Fruit fly (Drosophila melanogaster): ENCODE measurements around the gene Vha13.

The Vha13 gene

dm6 chr3R:19682424-19682823 lies 38.2 kb upstream of the Vha13 start:
- TF ChIP-seq CG7271 (tag; optimal IDR thresholded peaks at IDR 0.05) (no peak), CG4854 (GFP tag; optimal IDR thresholded peaks at IDR 0.05) (no peak), CG8281 (tag; optimal IDR thresholded peaks at IDR 0.05) (peak; percentile 95), CG10321 (GFP tag; IDR thresholded peaks at IDR 0.05) (no peak), sug (tag; optimal IDR thresholded peaks at IDR 0.05) (no peak), da (GFP tag; optimal IDR thresholded peaks at IDR 0.05) (no peak)

DNA sequence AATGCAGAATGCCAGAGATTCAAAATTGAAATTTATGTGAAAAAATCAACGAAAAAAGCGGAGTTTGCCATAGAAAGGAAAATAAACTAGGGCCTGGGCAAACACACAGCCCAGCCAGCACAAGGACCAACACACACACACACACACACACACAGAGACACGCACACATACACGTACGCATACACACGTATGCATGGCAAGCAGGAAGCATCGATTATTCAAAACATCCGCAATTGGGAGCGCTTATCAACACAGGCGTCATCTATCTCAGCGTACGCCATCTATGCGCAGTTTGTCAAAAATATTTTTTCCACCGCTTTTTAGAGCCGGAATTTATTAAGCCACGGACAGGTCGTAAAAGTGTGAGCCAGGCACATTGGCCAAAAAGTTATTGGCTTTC lies 35.6 kb upstream of the Vha13 start:
- peak; percentile 68 for TF ChIP-seq Ets65A (GFP tag)
- peak; percentile 74 for TF ChIP-seq onecut (GFP tag; IDR thresholded peaks at IDR 0.05)
- no peak for TF ChIP-seq HHEX (GFP tag; optimal IDR thresholded peaks at IDR 0.05)
- peak; percentile 76 for TF ChIP-seq CTCF (GFP tag; optimal IDR thresholded peaks at IDR 0.05)
- TF ChIP-seq sr (GFP tag; IDR thresholded peaks at IDR 0.05): no peak

DNA sequence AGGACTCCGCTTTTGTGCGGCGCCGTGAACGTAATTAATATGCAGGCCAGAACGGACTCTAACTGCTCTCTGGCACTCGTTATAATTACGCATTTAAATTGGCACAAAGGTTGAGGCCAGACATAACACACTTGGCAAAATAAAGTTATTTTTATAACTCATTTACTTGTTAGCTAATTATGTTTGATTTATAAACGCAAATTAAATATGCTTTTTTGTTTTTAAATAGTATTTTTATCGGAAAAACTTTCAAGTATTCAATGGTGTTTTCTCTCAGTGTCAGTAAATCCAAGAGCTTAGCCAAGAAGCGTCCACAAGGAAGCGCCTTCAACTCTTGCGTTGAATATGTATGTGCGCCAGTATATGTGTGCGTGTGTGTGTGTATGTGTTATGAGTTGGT lies 28.7 kb upstream of the Vha13 start:
- TF ChIP-seq Sox102F (GFP tag; optimal IDR thresholded peaks at IDR 0.05): peak; percentile 8
- peak; percentile 2 for TF ChIP-seq dmrt99B (tag; optimal IDR thresholded peaks at IDR 0.05)
- no peak for TF ChIP-seq Awh (GFP tag; IDR thresholded peaks at IDR 0.05)
- peak; percentile 27; the same call in 1 of the 2 replicates for TF ChIP-seq Ptx1 (GFP tag; IDR thresholded peaks at IDR 0.05)
- no peak for TF ChIP-seq CG12071 (GFP tag; optimal IDR thresholded peaks at IDR 0.05)
- TF ChIP-seq CG16813 (GFP tag; IDR thresholded peaks at IDR 0.05; ENCODE audit: partially characterized antibody): no peak
- no peak for TF ChIP-seq CG12769 (tag; optimal IDR thresholded peaks at IDR 0.05)
- TF ChIP-seq CG10565 (GFP tag; optimal IDR thresholded peaks at IDR 0.05): no peak
- peak; percentile 49 for TF ChIP-seq CG2678 (tag; optimal IDR thresholded peaks at IDR 0.05)
- no peak for TF ChIP-seq CG6791 (GFP tag; IDR thresholded peaks at IDR 0.05; ENCODE audit: partially characterized antibody)
- no peak for TF ChIP-seq ssp (GFP tag; IDR thresholded peaks at IDR 0.05)
- no peak for TF ChIP-seq Fer2 (tag; optimal IDR thresholded peaks at IDR 0.05)
- no peak for TF ChIP-seq Gug (GFP tag; IDR thresholded peaks at IDR 0.05)
- no peak for TF ChIP-seq CG17802 (tag; optimal IDR thresholded peaks at IDR 0.05)
- TF ChIP-seq Dek (tag; optimal IDR thresholded peaks at IDR 0.05): no peak
- TF ChIP-seq CG13424 (tag; optimal IDR thresholded peaks at IDR 0.05): no peak
- TF ChIP-seq br (optimal IDR thresholded peaks at IDR 0.05): no peak
- no peak for TF ChIP-seq mirr (GFP tag; optimal IDR thresholded peaks at IDR 0.05)
- TF ChIP-seq Neu2 (GFP tag; optimal IDR thresholded peaks at IDR 0.05; ENCODE audit: borderline replicate concordance): no peak
- no peak for TF ChIP-seq CG6272 (GFP tag; IDR thresholded peaks at IDR 0.05)
- TF ChIP-seq nerfin-1 (tag; optimal IDR thresholded peaks at IDR 0.05): no peak
- no peak for TF ChIP-seq Dip3 (GFP tag; optimal IDR thresholded peaks at IDR 0.05)
- TF ChIP-seq CG31441 (GFP tag; IDR thresholded peaks at IDR 0.05): no peak
- TF ChIP-seq grau (tag; optimal IDR thresholded peaks at IDR 0.05): peak; percentile 11
- no peak for TF ChIP-seq hkb (optimal IDR thresholded peaks at IDR 0.05)
- no peak for TF ChIP-seq hkb (GFP tag; IDR thresholded peaks at IDR 0.05)
- TF ChIP-seq CG12104 (GFP tag; optimal IDR thresholded peaks at IDR 0.05): no peak
- peak; percentile 20 for TF ChIP-seq CG7839 (tag; optimal IDR thresholded peaks at IDR 0.05)
- TF ChIP-seq Dad (GFP tag; optimal IDR thresholded peaks at IDR 0.05): no peak
- TF ChIP-seq disco-r (GFP tag; optimal IDR thresholded peaks at IDR 0.05): no peak
- no peak for TF ChIP-seq Rx (GFP tag; IDR thresholded peaks at IDR 0.05)
- no peak for TF ChIP-seq ara (GFP tag; IDR thresholded peaks at IDR 0.05)
- TF ChIP-seq fd64A (GFP tag; optimal IDR thresholded peaks at IDR 0.05): no peak
- no peak for TF ChIP-seq CG2129 (GFP tag; IDR thresholded peaks at IDR 0.05; ENCODE audit: partially characterized antibody)
- TF ChIP-seq lola (GFP tag; optimal IDR thresholded peaks at IDR 0.05): no peak
- no peak for TF ChIP-seq H2.0 (GFP tag; IDR thresholded peaks at IDR 0.05)
- peak; percentile 48; the same call in 2 of the 3 replicates for TF ChIP-seq row (GFP tag; IDR thresholded peaks at IDR 0.05)
- TF ChIP-seq CG9876 (GFP tag; optimal IDR thresholded peaks at IDR 0.05): no peak
- no peak for TF ChIP-seq NFAT (GFP tag; IDR thresholded peaks at IDR 0.05)
